Fruit fly (Drosophila melanogaster) whole organism: ENCODE results near the gene orb2.

Experiments
- CG8478 ChIP-seq: fragments of >200 bp; optimal IDR thresholded peaks from 2 replicates; lab custom pipeline; 2018; ENCODE audit warnings: inconsistent platforms
- Dll ChIP-seq: fragments of >200 bp; optimal IDR thresholded peaks from 2 replicates; lab custom pipeline; 2017
- EcR ChIP-seq, 2 experiments: fragments of >200 bp; optimal IDR thresholded peaks; 2 replicates each; lab custom pipeline; 2017; ENCODE audit warnings: missing biosample characterization in 2 of 2, missing genetic modification characterization in 2 of 2, missing genetic modification reagents in 2 of 2
- pan ChIP-seq: fragments of >200 bp; optimal IDR thresholded peaks from 2 replicates; lab custom pipeline; 2017
- psq ChIP-seq: fragments of >200 bp; optimal IDR thresholded peaks from 2 replicates; lab custom pipeline; 2017
- usp ChIP-seq: fragments of >200 bp; optimal IDR thresholded peaks from 2 replicates; lab custom pipeline; 2017; ENCODE audit warnings: missing biosample characterization, missing genetic modification characterization, mixed read lengths

- TF ChIP-seq psq (lab: Kevin White, UChicago) = no peak
- TF ChIP-seq Dll (lab: Kevin White, UChicago) = no peak
- no peak for TF ChIP-seq pan (lab: Kevin White, UChicago)
- TF ChIP-seq usp = no peak
- no peak for TF ChIP-seq EcR (GFP tag; optimal IDR thresholded peaks at IDR 0.05; lab: Kevin White, UChicago)
- no peak for TF ChIP-seq CG8478 (lab: Kevin White, UChicago)
Measured at dm6 chr3L:9002527-9002926, 48.3 kb upstream of the orb2 start.
